Worm (Caenorhabditis elegans) whole organism, late embryonic: Measurements from ENCODE around the gene F41H8.1.

Experiments used
- ama-1 ChIP-seq: fragments of 150-350 bp; optimal IDR thresholded peaks from 2 replicates; lab custom pipeline; 2014
- ceh-18 ChIP-seq: sonication (generic microtip); optimal IDR thresholded peaks from 2 replicates; lab custom pipeline; 2016; ENCODE audit warnings: missing genetic modification characterization, missing compliant biosample characterization
- ceh-30 ChIP-seq: fragments of 150-350 bp; optimal IDR thresholded peaks from 2 replicates; lab custom pipeline; 2014; ENCODE audit warnings: missing biosample characterization, missing genetic modification characterization
- ceh-6 ChIP-seq: fragments of 200-800 bp; sonication (Bioruptor generic); optimal IDR thresholded peaks from 2 replicates; lab custom pipeline; 2018; ENCODE audit warnings: mild to moderate bottlenecking, missing genetic modification characterization, missing compliant biosample characterization
- hlh-6 ChIP-seq: sonication (generic microtip); optimal IDR thresholded peaks from 2 replicates; lab custom pipeline; 2016; ENCODE audit warnings: missing genotype, missing genetic modification characterization, missing compliant biosample characterization
- nfya-1 ChIP-seq: sonication (generic microtip); optimal IDR thresholded peaks from 2 replicates; lab custom pipeline; 2017; ENCODE audit warnings: missing genetic modification characterization, mild to moderate bottlenecking, missing compliant biosample characterization, antibody characterized with exemption, moderate library complexity
- pha-4 ChIP-seq: fragments of 150-350 bp; optimal IDR thresholded peaks from 2 replicates; lab custom pipeline; 2018; ENCODE audit warnings: missing biosample characterization, missing genetic modification reagents, missing genetic modification characterization
- sox-2 ChIP-seq: fragments of 200-800 bp; sonication (Bioruptor generic); IDR thresholded peaks from 2 replicates; pipeline ENCODE4 v1.3.6; 2022; ENCODE audit warnings: missing genetic modification reagents, missing genetic modification characterization, missing compliant biosample characterization
- tbx-2 ChIP-seq: sonication (generic microtip); optimal IDR thresholded peaks from 2 replicates; lab custom pipeline; 2016; ENCODE audit warnings: missing genetic modification characterization, missing compliant biosample characterization

DNA sequence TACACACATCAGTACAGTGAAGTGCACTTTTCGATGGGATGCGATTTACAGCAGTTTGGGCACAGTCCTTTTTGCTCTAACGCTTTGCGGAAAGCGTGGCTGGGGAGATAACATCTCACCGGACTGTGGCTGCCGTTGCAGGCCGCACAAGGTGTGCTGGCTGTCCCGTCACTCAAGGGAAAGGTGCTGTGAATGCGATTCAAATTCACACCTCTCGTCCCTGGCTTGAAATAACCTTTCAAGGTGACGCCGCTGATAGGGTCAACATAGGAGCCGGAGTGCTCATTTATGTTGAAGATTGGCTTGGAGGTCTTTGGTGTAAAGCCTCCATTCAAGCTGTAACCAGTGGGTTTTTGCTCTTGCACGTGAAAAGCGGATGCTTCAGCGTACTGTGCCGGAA is 39.4 kb upstream of the F41H8.1 start:
- TF ChIP-seq nfya-1 (tag; lab: Kevin White, UChicago) (no peak), ceh-6 (no peak), tbx-2 (tag; lab: Kevin White, UChicago) (no peak), hlh-6 (tag; lab: Kevin White, UChicago) (no peak), pha-4 (tag; lab: Kevin White, UChicago) (no peak), ceh-30 (tag; lab: Kevin White, UChicago) (no peak), sox-2 (GFP tag; lab: Robert Waterston, UW) (no peak), ama-1 (lab: Kevin White, UChicago) (no peak), ceh-18 (tag; lab: Kevin White, UChicago) (no peak)
